Worm (Caenorhabditis elegans) whole organism, L4 larva: ENCODE data around the gene ufd-2.
A peak's percentile ranks its signal among the peaks of the same experiment; 100 is the strongest.

Source experiments
- R02D3.7 ChIP-seq: fragments of 150-350 bp; sonication (generic microtip); optimal IDR thresholded peaks from 3 replicates; lab custom pipeline; 2014; ENCODE audit warnings: missing biosample characterization, missing genetic modification characterization
- Y48G9A.11 ChIP-seq: fragments of 200-800 bp; sonication (Bioruptor generic); IDR thresholded peaks from 2 replicates; pipeline ENCODE4 v1.3.6; 2022; ENCODE audit warnings: missing genetic modification reagents, missing genetic modification characterization, missing compliant biosample characterization
- aha-1 ChIP-seq: fragments of 150-350 bp; peaks from one replicate; lab custom pipeline; 2014; ENCODE audit warnings: missing biosample characterization, missing genetic modification characterization
- ama-1 ChIP-seq: fragments of 150-350 bp; optimal IDR thresholded peaks from 2 replicates; lab custom pipeline; 2014; ENCODE audit warnings: inconsistent platforms, mixed read lengths
- ceh-28 ChIP-seq: fragments of 150-350 bp; optimal IDR thresholded peaks from 2 replicates; lab custom pipeline; 2014; ENCODE audit warnings: missing biosample characterization, missing genetic modification reagents, missing genetic modification characterization
- ceh-44 ChIP-seq: fragments of 200-800 bp; sonication (Bioruptor generic); IDR thresholded peaks from 2 replicates; pipeline ENCODE4 v1.3.6; 2022; ENCODE audit warnings: missing genetic modification reagents, missing genetic modification characterization, missing compliant biosample characterization
- ctbp-1 ChIP-seq: fragments of 200-800 bp; sonication (Bioruptor generic); IDR thresholded peaks from 2 replicates; pipeline ENCODE4 v1.3.6; 2022; ENCODE audit warnings: missing genetic modification reagents, missing genetic modification characterization, missing compliant biosample characterization
- daf-16 ChIP-seq, 3 experiments: sonication (generic microtip); optimal IDR thresholded peaks; 2 replicates each; lab custom pipeline; 2016 to 2017; ENCODE audit warnings: missing genetic modification characterization in 3 of 3, missing genetic modification reagents in 3 of 3, mild to moderate bottlenecking in 2 of 3, missing compliant biosample characterization in 2 of 3, missing biosample characterization in 1 of 3, moderate library complexity in 1 of 3
- daf-19 ChIP-seq: fragments of 200-800 bp; sonication (Bioruptor generic); conservative IDR thresholded peaks from 2 replicates; pipeline ENCODE4 v1.3.6; 2022; ENCODE audit warnings: missing genetic modification characterization, missing compliant biosample characterization
- dmd-6 ChIP-seq: fragments of 200-800 bp; sonication (Bioruptor generic); IDR thresholded peaks from 2 replicates; pipeline ENCODE4 v1.3.6; 2022; ENCODE audit warnings: missing genetic modification reagents, missing genetic modification characterization, missing compliant biosample characterization
- dmd-8 ChIP-seq: fragments of 200-800 bp; sonication (Bioruptor generic); IDR thresholded peaks from 2 replicates; pipeline ENCODE4 v1.3.6; 2022; ENCODE audit warnings: missing genetic modification characterization, missing compliant biosample characterization
- dmd-9 ChIP-seq: fragments of 200-800 bp; sonication (Bioruptor generic); IDR thresholded peaks from 2 replicates; pipeline ENCODE4 v1.3.6; 2022; ENCODE audit warnings: missing genetic modification reagents, missing genetic modification characterization, missing compliant biosample characterization
- dve-1 ChIP-seq: sonication (generic microtip); optimal IDR thresholded peaks from 2 replicates; lab custom pipeline; 2017; ENCODE audit warnings: antibody characterized with exemption, mild to moderate bottlenecking, missing genetic modification characterization, missing compliant biosample characterization; ENCODE audit not compliant: insufficient read depth
- gei-8 ChIP-seq: fragments of 200-800 bp; sonication (Bioruptor generic); optimal IDR thresholded peaks from 2 replicates; lab custom pipeline; 2018; ENCODE audit warnings: mild to moderate bottlenecking, missing genetic modification characterization, missing compliant biosample characterization
- hlh-11 ChIP-seq: fragments of 200-800 bp; sonication (Bioruptor generic); optimal IDR thresholded peaks from 2 replicates; lab custom pipeline; 2018; ENCODE audit warnings: mild to moderate bottlenecking, missing genetic modification characterization, missing compliant biosample characterization
- hlh-30 ChIP-seq: sonication (generic microtip); optimal IDR thresholded peaks from 2 replicates; lab custom pipeline; 2017; ENCODE audit warnings: antibody characterized with exemption, mild to moderate bottlenecking, missing genetic modification characterization, missing compliant biosample characterization; ENCODE audit not compliant: insufficient read depth
- lin-1 ChIP-seq: fragments of 200-800 bp; sonication (Bioruptor generic); IDR thresholded peaks from 2 replicates; pipeline ENCODE4 v1.3.6; 2022; ENCODE audit warnings: missing genetic modification reagents, missing genetic modification characterization, missing compliant biosample characterization
- lin-15B ChIP-seq: fragments of 150-350 bp; sonication (generic microtip); optimal IDR thresholded peaks from 3 replicates; lab custom pipeline; 2014; ENCODE audit warnings: missing biosample characterization, missing genetic modification characterization
- lin-29 ChIP-seq: fragments of 200-800 bp; sonication (Bioruptor generic); IDR thresholded peaks from 2 replicates; pipeline ENCODE4 v1.3.6; 2022; ENCODE audit warnings: missing genetic modification reagents, missing genetic modification characterization, missing compliant biosample characterization
- lin-38 ChIP-seq: fragments of 200-800 bp; sonication (Bioruptor generic); IDR thresholded peaks from 2 replicates; pipeline ENCODE4 v1.3.6; 2022; ENCODE audit warnings: missing genetic modification reagents, missing genetic modification characterization, missing compliant biosample characterization
- lir-3 ChIP-seq: sonication (generic microtip); optimal IDR thresholded peaks from 2 replicates; lab custom pipeline; 2016; ENCODE audit warnings: mild to moderate bottlenecking, missing genetic modification characterization, missing compliant biosample characterization
- lsy-2 ChIP-seq, 2 experiments: fragments of 150-350 bp in 1 of 2; sonication (generic microtip) in 1 of 2; optimal IDR thresholded peaks; 2 replicates each; lab custom pipeline; 2014 to 2017; ENCODE audit warnings: missing biosample characterization in 2 of 2, missing genetic modification characterization in 2 of 2
- madf-5 ChIP-seq, 2 experiments: fragments of 200-800 bp; sonication (Bioruptor generic); IDR thresholded peaks; 2 replicates each; pipeline ENCODE4 v1.3.6; 2022; ENCODE audit warnings: missing compliant biosample characterization in 2 of 2, missing genetic modification characterization in 2 of 2
- mdt-29 ChIP-seq: fragments of 200-800 bp; sonication (Bioruptor generic); IDR thresholded peaks from 2 replicates; pipeline ENCODE4 v1.3.6; 2022; ENCODE audit warnings: missing genetic modification reagents, missing genetic modification characterization, missing compliant biosample characterization
- mep-1 ChIP-seq: fragments of 150-350 bp; sonication (generic microtip); optimal IDR thresholded peaks from 3 replicates; lab custom pipeline; 2014; ENCODE audit warnings: missing biosample characterization, missing genetic modification characterization
- mes-2 ChIP-seq: sonication (generic microtip); optimal IDR thresholded peaks from 2 replicates; lab custom pipeline; 2016; ENCODE audit warnings: missing genotype, mild to moderate bottlenecking, missing genetic modification characterization, missing compliant biosample characterization; ENCODE audit not compliant: poor library complexity, severe bottlenecking
- nhr-11 ChIP-seq: fragments of 150-350 bp; optimal IDR thresholded peaks from 2 replicates; lab custom pipeline; 2014; ENCODE audit warnings: missing biosample characterization, missing genetic modification characterization
- nhr-237 ChIP-seq: sonication (generic microtip); optimal IDR thresholded peaks from 2 replicates; lab custom pipeline; 2017; ENCODE audit warnings: missing biosample characterization, missing genetic modification characterization
- nhr-25 ChIP-seq: sonication (generic microtip); optimal IDR thresholded peaks from 2 replicates; lab custom pipeline; 2017; ENCODE audit warnings: missing genetic modification characterization, mild to moderate bottlenecking, missing compliant biosample characterization, antibody characterized with exemption, moderate library complexity, borderline replicate concordance; ENCODE audit not compliant: insufficient read depth
- nhr-28 ChIP-seq: fragments of 150-350 bp; optimal IDR thresholded peaks from 2 replicates; lab custom pipeline; 2014; ENCODE audit warnings: missing biosample characterization, missing genetic modification characterization
- nhr-6 ChIP-seq: fragments of 150-350 bp; optimal IDR thresholded peaks from 2 replicates; lab custom pipeline; 2014; ENCODE audit warnings: missing biosample characterization, missing genetic modification characterization
- nhr-77 ChIP-seq: fragments of 150-350 bp; optimal IDR thresholded peaks from 2 replicates; lab custom pipeline; 2014; ENCODE audit warnings: missing biosample characterization, missing genetic modification characterization
- pha-4 ChIP-seq, 2 experiments: fragments of 150-350 bp in 1 of 2; fragments of 200-800 bp in 1 of 2; sonication (Bioruptor generic) in 1 of 2; IDR thresholded peaks in 1 of 2; optimal IDR thresholded peaks in 1 of 2; 2 replicates each; pipeline versions ENCODE4 v1.3.6 to Lab custom; 2014 to 2022; ENCODE audit warnings: missing genetic modification characterization in 2 of 2, missing genetic modification reagents in 2 of 2, missing biosample characterization in 1 of 2, missing compliant biosample characterization in 1 of 2
- php-3 ChIP-seq: fragments of 200-800 bp; sonication (Bioruptor generic); IDR thresholded peaks from 2 replicates; pipeline ENCODE4 v1.3.6; 2022; ENCODE audit warnings: missing genetic modification reagents, missing genetic modification characterization, missing compliant biosample characterization
- pqm-1 ChIP-seq: sonication (generic microtip); optimal IDR thresholded peaks from 2 replicates; lab custom pipeline; 2017; ENCODE audit warnings: missing biosample characterization, missing genetic modification characterization
- rbr-2 ChIP-seq: sonication (generic microtip); optimal IDR thresholded peaks from 2 replicates; lab custom pipeline; 2016; ENCODE audit warnings: missing genotype, missing genetic modification characterization, missing compliant biosample characterization
- tra-1 ChIP-seq: fragments of 200-800 bp; sonication (Bioruptor generic); IDR thresholded peaks from 2 replicates; pipeline ENCODE4 v1.3.6; 2022; ENCODE audit warnings: missing genetic modification reagents, missing genetic modification characterization, missing compliant biosample characterization
- unc-130 ChIP-seq: sonication (generic microtip); optimal IDR thresholded peaks from 2 replicates; lab custom pipeline; 2016; ENCODE audit warnings: missing genetic modification reagents, missing genetic modification characterization, missing compliant biosample characterization
- unc-62 ChIP-seq, 3 experiments: fragments of 150-350 bp in 1 of 3; sonication (generic microtip); optimal IDR thresholded peaks in 2 of 3; peaks in 1 of 3; 1 replicate in 1 of 3; 2 replicates in 2 of 3; lab custom pipeline; 2014 to 2017; ENCODE audit warnings: missing biosample characterization in 3 of 3, missing genetic modification characterization in 3 of 3, missing genetic modification reagents in 3 of 3, missing genotype in 1 of 3
- zip-2 ChIP-seq: fragments of 150-350 bp; optimal IDR thresholded peaks from 2 replicates; lab custom pipeline; 2014; ENCODE audit warnings: missing biosample characterization, missing genetic modification characterization
- ztf-11 ChIP-seq: fragments of 150-350 bp; optimal IDR thresholded peaks from 2 replicates; lab custom pipeline; 2014; ENCODE audit warnings: missing biosample characterization, missing genetic modification characterization

The ufd-2 gene

DNA sequence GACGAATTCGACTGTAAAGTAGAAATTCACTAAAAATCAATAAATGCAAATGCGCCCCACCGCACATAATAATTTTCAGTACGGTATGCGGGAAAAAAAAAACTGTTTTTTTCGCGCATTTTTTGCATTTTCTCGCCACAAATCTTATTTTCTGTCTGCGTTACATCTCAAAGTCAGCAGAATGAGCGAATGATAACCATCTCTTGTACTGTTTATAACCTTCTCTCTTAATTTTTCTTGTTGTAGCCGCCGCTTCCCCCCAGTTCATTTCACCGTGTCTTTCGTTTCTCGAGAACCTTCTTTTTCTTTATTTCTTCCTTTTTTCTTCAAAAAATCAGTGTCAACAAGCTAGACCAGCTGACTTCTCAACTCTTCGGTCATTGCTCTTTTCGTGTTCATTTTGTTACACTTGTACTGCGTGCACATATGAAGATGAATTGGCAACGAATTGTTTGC is 47.0 kb upstream of the ufd-2 start:
- TF ChIP-seq pqm-1 (tag; lab: Kevin White, UChicago) (no peak), nhr-25 (peak; percentile 20), dve-1 (peak; percentile 48), lin-15B (no peak), dmd-8 (GFP tag; lab: Robert Waterston, UW) (0 out of 2 replicates have a peak, but pooled peaks have one; percentile 3), pha-4 (GFP tag; IDR thresholded peaks at IDR 0.05; lab: Robert Waterston, UW) (no peak), pha-4 (tag; optimal IDR thresholded peaks at IDR 0.05; lab: Kevin White, UChicago) (peak; percentile 79), ctbp-1 (GFP tag; lab: Robert Waterston, UW) (0 out of 2 replicates have a peak, but pooled peaks have one; percentile 54), zip-2 (tag; lab: Kevin White, UChicago) (no peak), dmd-6 (GFP tag; lab: Robert Waterston, UW) (peak; percentile 48), unc-130 (GFP tag; lab: Kevin White, UChicago) (peak; percentile 17), mep-1 (tag; lab: Kevin White, UChicago) (peak; percentile 37), nhr-77 (tag; lab: Kevin White, UChicago) (peak; percentile 12), nhr-28 (tag; lab: Kevin White, UChicago) (peak; percentile 60), nhr-6 (peak; percentile 5), tra-1 (GFP tag; lab: Robert Waterston, UW) (peak; percentile 24; the same call in 1 of the 2 replicates), lir-3 (tag; lab: Kevin White, UChicago) (no peak), nhr-11 (tag; lab: Kevin White, UChicago) (peak; percentile 62), lin-38 (GFP tag; lab: Robert Waterston, UW) (peak; percentile 93), dmd-9 (GFP tag; lab: Robert Waterston, UW) (0 out of 2 replicates have a peak, but pooled peaks have one; percentile 13), R02D3.7 (no peak), aha-1 (tag; lab: Kevin White, UChicago) (peak; percentile 79), ceh-28 (tag; lab: Kevin White, UChicago) (no peak), ama-1 (no peak), hlh-11 (tag; lab: Kevin White, UChicago) (peak; percentile 63), ztf-11 (tag; lab: Kevin White, UChicago) (no peak), daf-19 (GFP tag; lab: Robert Waterston, UW) (0 out of 2 replicates have a peak, but pooled peaks have one; percentile 17), mdt-29 (peak; percentile 15; the same call in 1 of the 2 replicates), rbr-2 (tag; lab: Kevin White, UChicago) (no peak), mes-2 (peak; percentile 4), unc-62 (GFP tag; optimal IDR thresholded peaks at IDR 0.05 in 1 of 2; lab: Kevin White, UChicago) (peak in 1 of 2 experiments; percentile 95), unc-62 (tag; optimal IDR thresholded peaks at IDR 0.05; lab: Kevin White, UChicago) (no peak), lin-29 (GFP tag; lab: Robert Waterston, UW) (peak; percentile 42; the same call in 1 of the 2 replicates), Y48G9A.11 (GFP tag; lab: Robert Waterston, UW) (peak; percentile 51; the same call in 1 of the 2 replicates), ceh-44 (GFP tag; lab: Robert Waterston, UW) (no peak), lsy-2 (tag; optimal IDR thresholded peaks at IDR 0.05; lab: Kevin White, UChicago) (peak in 1 of 2 experiments; percentile 73), gei-8 (GFP tag; lab: Kevin White, UChicago) (peak; percentile 11), php-3 (GFP tag; lab: Robert Waterston, UW) (0 out of 2 replicates have a peak, but pooled peaks have one; percentile 54), madf-5 (GFP tag; IDR thresholded peaks at IDR 0.05; lab: Robert Waterston, UW) (no peak), lin-1 (GFP tag; lab: Robert Waterston, UW) (peak; percentile 38; the same call in 1 of the 2 replicates), nhr-237 (tag; lab: Kevin White, UChicago) (no peak), daf-16 (GFP tag; optimal IDR thresholded peaks at IDR 0.05; lab: Kevin White, UChicago) (no peak), daf-16 (tag; optimal IDR thresholded peaks at IDR 0.05; lab: Kevin White, UChicago) (peak; percentile 77), hlh-30 (peak; percentile 71)
